Fruit fly (Drosophila melanogaster) whole organism, embryonic: ENCODE measurements around the gene lectin-37Db.

Source experiments
- CG14667 ChIP-seq: fragments of 200-800 bp; sonication (Bioruptor generic); IDR thresholded peaks from 2 replicates; pipeline ENCODE4 v1.3.6; 2022; ENCODE audit warnings: missing biosample characterization, missing genetic modification characterization
- CG6654 ChIP-seq: fragments of 200-800 bp; sonication (Bioruptor generic); optimal IDR thresholded peaks from 2 replicates; lab custom pipeline; 2017; ENCODE audit warnings: missing biosample characterization, mild to moderate bottlenecking, missing genetic modification characterization
- E2f1 ChIP-seq: fragments of 200-800 bp; sonication (Bioruptor generic); IDR thresholded peaks from 2 replicates; pipeline ENCODE4 v1.3.6; 2022; ENCODE audit warnings: missing biosample characterization, missing genetic modification characterization
- Elba2 ChIP-seq: fragments of 200-800 bp; sonication (Bioruptor generic); optimal IDR thresholded peaks from 3 replicates; lab custom pipeline; 2016; ENCODE audit warnings: missing biosample characterization, missing genetic modification characterization
- Opbp ChIP-seq: fragments of 200-800 bp; sonication (Bioruptor generic); IDR thresholded peaks from 3 replicates; pipeline ENCODE4 v1.3.6; 2022; ENCODE audit warnings: missing biosample characterization, missing genetic modification characterization; ENCODE audit not compliant: partially characterized antibody
- Xbp1 ChIP-seq: fragments of 200-800 bp; sonication (Bioruptor generic); optimal IDR thresholded peaks from 3 replicates; lab custom pipeline; 2016; ENCODE audit warnings: missing biosample characterization, mild to moderate bottlenecking, missing genetic modification characterization
- knrl ChIP-seq: fragments of 200-800 bp; sonication (Bioruptor generic); IDR thresholded peaks from 3 replicates; pipeline ENCODE4 v1.3.6; 2022; ENCODE audit warnings: missing biosample characterization, missing genetic modification characterization; ENCODE audit not compliant: partially characterized antibody
- tna ChIP-seq: fragments of 200-800 bp; sonication (Bioruptor generic); IDR thresholded peaks from 2 replicates; pipeline ENCODE4 v1.3.6; 2022; ENCODE audit warnings: missing biosample characterization, missing genetic modification characterization; ENCODE audit not compliant: partially characterized antibody
- usp ChIP-seq: fragments of >200 bp; optimal IDR thresholded peaks from 2 replicates; lab custom pipeline; 2017; ENCODE audit warnings: missing biosample characterization, missing genetic modification characterization

- TF ChIP-seq CG14667 (no peak), Xbp1 (no peak), E2f1 (no peak), CG6654 (GFP tag; lab: Kevin White, UChicago) (no peak), Elba2 (GFP tag; lab: Kevin White, UChicago) (no peak), usp (GFP tag; lab: Kevin White, UChicago) (no peak), Opbp (GFP tag; lab: Robert Waterston, UW) (no peak), tna (no peak), knrl (GFP tag; lab: Robert Waterston, UW) (no peak)
These were observed 50.2 kb downstream of the lectin-37Db start for dm6 chr2L:19469090-19469489.
